Worm (Caenorhabditis elegans) whole organism, mixed stage, embryonic: ENCODE data around the gene dap-3.

Source experiments
- M03D4.4 ChIP-seq: sonication (generic microtip); optimal IDR thresholded peaks from 2 replicates; lab custom pipeline; 2017; ENCODE audit warnings: mild to moderate bottlenecking, missing genetic modification characterization, missing compliant biosample characterization
- bed-3 ChIP-seq: fragments of 200-800 bp; sonication (Bioruptor generic); optimal IDR thresholded peaks from 3 replicates; lab custom pipeline; 2018; ENCODE audit warnings: mild to moderate bottlenecking, missing genetic modification characterization, moderate library complexity, missing compliant biosample characterization
- blmp-1 ChIP-seq: fragments of 150-350 bp; optimal IDR thresholded peaks from 2 replicates; lab custom pipeline; 2014; ENCODE audit warnings: missing biosample characterization, missing genetic modification characterization
- ceh-39 ChIP-seq: fragments of 150-350 bp; optimal IDR thresholded peaks from 2 replicates; lab custom pipeline; 2014; ENCODE audit warnings: missing biosample characterization, missing genetic modification characterization
- ceh-43 ChIP-seq: fragments of 200-800 bp; sonication (Bioruptor generic); optimal IDR thresholded peaks from 2 replicates; lab custom pipeline; 2018; ENCODE audit warnings: mild to moderate bottlenecking, missing genetic modification characterization, moderate library complexity, missing compliant biosample characterization
- ceh-83 ChIP-seq: fragments of 200-800 bp; sonication (Bioruptor generic); optimal IDR thresholded peaks from 2 replicates; lab custom pipeline; 2018; ENCODE audit warnings: mild to moderate bottlenecking, missing genetic modification characterization, missing compliant biosample characterization
- ces-1 ChIP-seq: fragments of 150-350 bp; optimal IDR thresholded peaks from 2 replicates; lab custom pipeline; 2014; ENCODE audit warnings: missing biosample characterization, missing genetic modification reagents, missing genetic modification characterization
- cnd-1 ChIP-seq: fragments of 200-800 bp; sonication (Bioruptor generic); optimal IDR thresholded peaks from 2 replicates; lab custom pipeline; 2018; ENCODE audit warnings: mild to moderate bottlenecking, missing genetic modification characterization, missing compliant biosample characterization
- elt-1 ChIP-seq: sonication (generic microtip); optimal IDR thresholded peaks from 2 replicates; lab custom pipeline; 2017; ENCODE audit warnings: missing genetic modification characterization, mild to moderate bottlenecking, missing compliant biosample characterization, antibody characterized with exemption, moderate library complexity, borderline replicate concordance; ENCODE audit not compliant: insufficient read depth
- elt-3 ChIP-seq: fragments of 150-350 bp; optimal IDR thresholded peaks from 2 replicates; lab custom pipeline; 2014; ENCODE audit warnings: missing biosample characterization, missing genetic modification characterization
- flh-1 ChIP-seq: fragments of 200-800 bp; sonication (Bioruptor generic); optimal IDR thresholded peaks from 2 replicates; lab custom pipeline; 2018; ENCODE audit warnings: mild to moderate bottlenecking, missing genetic modification characterization, moderate library complexity, missing compliant biosample characterization
- ham-2 ChIP-seq: fragments of 200-800 bp; sonication (Bioruptor generic); optimal IDR thresholded peaks from 2 replicates; lab custom pipeline; 2018; ENCODE audit warnings: mild to moderate bottlenecking, missing genetic modification characterization, missing compliant biosample characterization
- hlh-1 ChIP-seq: fragments of 150-350 bp; optimal IDR thresholded peaks from 2 replicates; lab custom pipeline; 2014; ENCODE audit warnings: missing biosample characterization, missing genetic modification reagents, missing genetic modification characterization
- lin-32 ChIP-seq: fragments of 200-800 bp; sonication (Bioruptor generic); optimal IDR thresholded peaks from 2 replicates; lab custom pipeline; 2018; ENCODE audit warnings: mild to moderate bottlenecking, missing genetic modification characterization, missing compliant biosample characterization
- lsy-2 ChIP-seq: fragments of 150-350 bp; optimal IDR thresholded peaks from 2 replicates; lab custom pipeline; 2014; ENCODE audit warnings: missing biosample characterization, missing genetic modification characterization
- mab-5 ChIP-seq: fragments of 150-350 bp; optimal IDR thresholded peaks from 2 replicates; lab custom pipeline; 2014; ENCODE audit warnings: missing biosample characterization, missing genetic modification characterization
- mep-1 ChIP-seq: fragments of 150-350 bp; optimal IDR thresholded peaks from 2 replicates; lab custom pipeline; 2017; ENCODE audit warnings: missing biosample characterization, missing genetic modification reagents, missing genetic modification characterization, inconsistent platforms
- nhr-12 ChIP-seq: fragments of 150-350 bp; optimal IDR thresholded peaks from 2 replicates; lab custom pipeline; 2014; ENCODE audit warnings: missing biosample characterization, missing genetic modification characterization
- nhr-2 ChIP-seq: fragments of 150-350 bp; optimal IDR thresholded peaks from 2 replicates; lab custom pipeline; 2014; ENCODE audit warnings: missing biosample characterization, missing genetic modification characterization
- nhr-237 ChIP-seq: fragments of 150-350 bp; optimal IDR thresholded peaks from 2 replicates; lab custom pipeline; 2014; ENCODE audit warnings: missing biosample characterization, missing genetic modification characterization
- nhr-28 ChIP-seq: fragments of 150-350 bp; optimal IDR thresholded peaks from 2 replicates; lab custom pipeline; 2014; ENCODE audit warnings: missing biosample characterization, missing genetic modification characterization
- nhr-76 ChIP-seq: sonication (generic microtip); optimal IDR thresholded peaks from 2 replicates; lab custom pipeline; 2017; ENCODE audit warnings: missing biosample characterization, missing genetic modification characterization
- pha-4 ChIP-seq: fragments of 150-350 bp; optimal IDR thresholded peaks from 2 replicates; lab custom pipeline; 2018; ENCODE audit warnings: missing biosample characterization, missing genetic modification reagents, missing genetic modification characterization
- sem-2 ChIP-seq: fragments of 200-800 bp; sonication (Bioruptor generic); optimal IDR thresholded peaks from 2 replicates; lab custom pipeline; 2018; ENCODE audit warnings: mild to moderate bottlenecking, missing genetic modification characterization, missing compliant biosample characterization
- snpc-4 ChIP-seq: fragments of 150-350 bp; optimal IDR thresholded peaks from 2 replicates; lab custom pipeline; 2014; ENCODE audit warnings: missing biosample characterization, missing genetic modification characterization
- sptf-1 ChIP-seq: sonication (generic microtip); optimal IDR thresholded peaks from 2 replicates; lab custom pipeline; 2017; ENCODE audit warnings: mild to moderate bottlenecking, missing genetic modification characterization, moderate library complexity, missing compliant biosample characterization
- tbx-8 ChIP-seq: fragments of 200-800 bp; sonication (Bioruptor generic); optimal IDR thresholded peaks from 2 replicates; lab custom pipeline; 2018; ENCODE audit warnings: mild to moderate bottlenecking, missing genetic modification characterization, moderate library complexity, missing compliant biosample characterization
- unc-120 ChIP-seq: sonication (generic microtip); optimal IDR thresholded peaks from 2 replicates; lab custom pipeline; 2017; ENCODE audit warnings: missing genetic modification characterization, missing compliant biosample characterization; ENCODE audit not compliant: poor library complexity, severe bottlenecking
- unc-39 ChIP-seq: fragments of 150-350 bp; optimal IDR thresholded peaks from 2 replicates; lab custom pipeline; 2014; ENCODE audit warnings: missing biosample characterization, missing genetic modification characterization
- unc-62 ChIP-seq: fragments of 150-350 bp; optimal IDR thresholded peaks from 2 replicates; lab custom pipeline; 2014; ENCODE audit warnings: missing biosample characterization, missing genetic modification reagents, missing genetic modification characterization
- zip-8 ChIP-seq: fragments of 150-350 bp; optimal IDR thresholded peaks from 2 replicates; lab custom pipeline; 2014; ENCODE audit warnings: missing biosample characterization, missing genetic modification characterization
- ztf-11 ChIP-seq: fragments of 150-350 bp; optimal IDR thresholded peaks from 2 replicates; lab custom pipeline; 2014; ENCODE audit warnings: missing biosample characterization, missing genetic modification characterization

dap-3 gene

ce11 chrII:10541923-10542486 lies 38.9 kb upstream of the dap-3 start, which contains the start of gene pro-1:
pro-1 (minus strand) TSS chrII:10541996.
- TF ChIP-seq pha-4 (peak; percentile 5), cnd-1 (tag; lab: Kevin White, UChicago) (no peak), hlh-1 (tag; lab: Kevin White, UChicago) (no peak), ztf-11 (tag; lab: Kevin White, UChicago) (peak; percentile 16), ceh-83 (peak; percentile 43), nhr-28 (tag; lab: Kevin White, UChicago) (no peak), ham-2 (GFP tag; lab: Kevin White, UChicago) (no peak), bed-3 (GFP tag; lab: Kevin White, UChicago) (peak; percentile 27), snpc-4 (tag; lab: Kevin White, UChicago) (no peak), mab-5 (no peak), elt-3 (tag; lab: Kevin White, UChicago) (no peak), unc-62 (GFP tag; lab: Kevin White, UChicago) (peak; percentile 41), elt-1 (tag; lab: Kevin White, UChicago) (no peak), M03D4.4 (peak; percentile 45), flh-1 (GFP tag; lab: Kevin White, UChicago) (no peak), lsy-2 (tag; lab: Kevin White, UChicago) (peak; percentile 55), unc-39 (tag; lab: Kevin White, UChicago) (no peak), unc-120 (tag; lab: Kevin White, UChicago) (no peak), sptf-1 (peak; percentile 77), lin-32 (GFP tag; lab: Kevin White, UChicago) (no peak), zip-8 (tag; lab: Kevin White, UChicago) (no peak), ceh-39 (tag; lab: Kevin White, UChicago) (peak; percentile 57), nhr-237 (tag; lab: Kevin White, UChicago) (peak; percentile 52), tbx-8 (GFP tag; lab: Kevin White, UChicago) (no peak), nhr-2 (tag; lab: Kevin White, UChicago) (no peak), ces-1 (peak; percentile 46), sem-2 (GFP tag; lab: Kevin White, UChicago) (peak; percentile 14), mep-1 (peak; percentile 21)

ce11 chrII:10542654-10543456 lies 38.1 kb upstream of the dap-3 start:
- TF ChIP-seq cnd-1 (tag; lab: Kevin White, UChicago) (peak; percentile 29), nhr-28 (tag; lab: Kevin White, UChicago) (no peak)

- no peak for TF ChIP-seq nhr-28 (tag; lab: Kevin White, UChicago)
- no peak for TF ChIP-seq elt-1 (tag; lab: Kevin White, UChicago)
- no peak for TF ChIP-seq nhr-237 (tag; lab: Kevin White, UChicago)
- no peak for TF ChIP-seq sem-2 (GFP tag; lab: Kevin White, UChicago)
- no peak for TF ChIP-seq nhr-12
- TF ChIP-seq nhr-76: no peak
- TF ChIP-seq, all 35 proteins: peak for 0
Observed at ce11 chrII:10543457-10544137, 37.3 kb upstream of the dap-3 start.

ce11 chrII:10544374-10544908 lies 36.5 kb upstream of the dap-3 start:
- TF ChIP-seq blmp-1 (no peak), ceh-43 (no peak), nhr-237 (tag; lab: Kevin White, UChicago) (no peak), tbx-8 (GFP tag; lab: Kevin White, UChicago) (no peak), elt-1 (tag; lab: Kevin White, UChicago) (no peak), mab-5 (no peak), hlh-1 (tag; lab: Kevin White, UChicago) (no peak), nhr-28 (tag; lab: Kevin White, UChicago) (no peak), nhr-12 (no peak), zip-8 (tag; lab: Kevin White, UChicago) (no peak)
- TF ChIP-seq, all 35 proteins: peak for 0
